Fruit fly (Drosophila melanogaster) whole organism, embryonic: Measurements from ENCODE around the gene CG7810.

Source experiments
- Ada2b ChIP-seq: fragments of 200-800 bp; sonication (Bioruptor generic); IDR thresholded peaks from 2 replicates; pipeline ENCODE4 v1.3.6; 2022; ENCODE audit warnings: missing biosample characterization, missing genetic modification characterization
- Bdp1 ChIP-seq: fragments of 200-800 bp; sonication (Bioruptor generic); optimal IDR thresholded peaks from 3 replicates; lab custom pipeline; 2016; ENCODE audit warnings: missing biosample characterization, missing genetic modification characterization
- Bteb2 ChIP-seq: fragments of 200-800 bp; sonication (Bioruptor generic); optimal IDR thresholded peaks from 2 replicates; lab custom pipeline; 2016; ENCODE audit warnings: missing biosample characterization, missing genetic modification characterization
- CG10267 ChIP-seq: fragments of 200-800 bp; sonication (Bioruptor generic); optimal IDR thresholded peaks from 2 replicates; lab custom pipeline; 2018; ENCODE audit warnings: missing biosample characterization, mild to moderate bottlenecking, missing genetic modification characterization, moderate library complexity
- CG11247 ChIP-seq: fragments of 200-800 bp; sonication (Bioruptor generic); IDR thresholded peaks from 2 replicates; pipeline ENCODE4 v1.3.6; 2022; ENCODE audit warnings: missing biosample characterization, missing genetic modification characterization
- CG11695 ChIP-seq: fragments of 200-800 bp; sonication (Bioruptor generic); IDR thresholded peaks from 3 replicates; pipeline ENCODE4 v1.3.6; 2022; ENCODE audit warnings: missing biosample characterization, missing genetic modification characterization
- CG13296 ChIP-seq: fragments of 200-800 bp; sonication (Bioruptor generic); optimal IDR thresholded peaks from 3 replicates; lab custom pipeline; 2018; ENCODE audit warnings: missing biosample characterization, mild to moderate bottlenecking, missing genetic modification characterization
- CG13424 ChIP-seq: fragments of 200-800 bp; sonication (Bioruptor generic); optimal IDR thresholded peaks from 2 replicates; lab custom pipeline; 2019; ENCODE audit warnings: missing biosample characterization, mild to moderate bottlenecking, missing genetic modification characterization, moderate library complexity
- CG15269 ChIP-seq: fragments of 200-800 bp; sonication (Bioruptor generic); optimal IDR thresholded peaks from 2 replicates; lab custom pipeline; 2018; ENCODE audit warnings: missing biosample characterization, mild to moderate bottlenecking, missing genetic modification characterization, moderate library complexity
- CG16779 ChIP-seq: fragments of 200-800 bp; sonication (Bioruptor generic); IDR thresholded peaks from 2 replicates; pipeline ENCODE4 v1.3.6; 2022; ENCODE audit warnings: missing biosample characterization, missing genetic modification characterization
- CG18262 ChIP-seq: fragments of 200-800 bp; optimal IDR thresholded peaks from 3 replicates; lab custom pipeline; 2019; ENCODE audit warnings: missing biosample characterization, mild to moderate bottlenecking, missing genetic modification characterization, moderate library complexity
- CG18764 ChIP-seq: fragments of 200-800 bp; sonication (Bioruptor generic); optimal IDR thresholded peaks from 3 replicates; lab custom pipeline; 2016; ENCODE audit warnings: missing biosample characterization, missing genetic modification characterization
- CG2712 ChIP-seq: fragments of 200-800 bp; optimal IDR thresholded peaks from 3 replicates; lab custom pipeline; 2019; ENCODE audit warnings: missing biosample characterization, mild to moderate bottlenecking, missing genetic modification characterization, moderate library complexity
- CG31224 ChIP-seq: fragments of 200-800 bp; sonication (Bioruptor generic); IDR thresholded peaks from 2 replicates; pipeline ENCODE4 v1.3.6; 2022; ENCODE audit warnings: missing biosample characterization, missing genetic modification characterization
- CG32532 ChIP-seq: fragments of 200-800 bp; sonication (Bioruptor generic); IDR thresholded peaks from 2 replicates; pipeline ENCODE4 v1.3.6; 2022; ENCODE audit warnings: missing biosample characterization, missing genetic modification characterization
- CG3281 ChIP-seq: fragments of 200-800 bp; sonication (Bioruptor generic); optimal IDR thresholded peaks from 3 replicates; lab custom pipeline; 2017; ENCODE audit warnings: missing biosample characterization, mild to moderate bottlenecking, missing genetic modification characterization
- CG3407 ChIP-seq: fragments of 200-800 bp; sonication (Bioruptor generic); optimal IDR thresholded peaks from 2 replicates; lab custom pipeline; 2018; ENCODE audit warnings: missing biosample characterization, mild to moderate bottlenecking, missing genetic modification characterization
- CG34422 ChIP-seq: fragments of 200-800 bp; sonication (Bioruptor generic); IDR thresholded peaks from 3 replicates; pipeline ENCODE4 v1.3.6; 2022; ENCODE audit warnings: missing biosample characterization, missing genetic modification characterization
- CG3726 ChIP-seq: fragments of 200-800 bp; sonication (Bioruptor generic); IDR thresholded peaks from 3 replicates; pipeline ENCODE4, ENCODE4 v1.3.6; 2022; ENCODE audit warnings: missing biosample characterization, missing genetic modification characterization
- CG3838 ChIP-seq: fragments of 200-800 bp; sonication (Bioruptor generic); optimal IDR thresholded peaks from 3 replicates; lab custom pipeline; 2016; ENCODE audit warnings: missing biosample characterization, missing genetic modification characterization
- CG4282 ChIP-seq: fragments of 200-800 bp; sonication (Bioruptor generic); optimal IDR thresholded peaks from 2 replicates; lab custom pipeline; 2016; ENCODE audit warnings: missing biosample characterization, missing genetic modification characterization
- CG6683 ChIP-seq: fragments of 200-800 bp; sonication (Bioruptor generic); optimal IDR thresholded peaks from 2 replicates; lab custom pipeline; 2017; ENCODE audit warnings: missing biosample characterization, mild to moderate bottlenecking, missing genetic modification characterization, missing genetic modification reagents
- CG6689 ChIP-seq: fragments of 200-800 bp; sonication (Bioruptor generic); IDR thresholded peaks from 2 replicates; pipeline ENCODE4 v1.3.6; 2022; ENCODE audit warnings: missing biosample characterization, missing genetic modification characterization
- CG8089 ChIP-seq: fragments of 200-800 bp; sonication (Bioruptor generic); optimal IDR thresholded peaks from 3 replicates; lab custom pipeline; 2016; ENCODE audit warnings: missing biosample characterization, missing genetic modification characterization
- CG8924 ChIP-seq: fragments of 200-800 bp; optimal IDR thresholded peaks from 3 replicates; lab custom pipeline; 2019; ENCODE audit warnings: missing biosample characterization, mild to moderate bottlenecking, missing genetic modification characterization, moderate library complexity
- CG8944 ChIP-seq: fragments of 200-800 bp; sonication (Bioruptor generic); optimal IDR thresholded peaks from 3 replicates; lab custom pipeline; 2016; ENCODE audit warnings: missing biosample characterization, missing genetic modification characterization
- CG9797 ChIP-seq: fragments of 200-800 bp; sonication (Bioruptor generic); optimal IDR thresholded peaks from 3 replicates; lab custom pipeline; 2018; ENCODE audit warnings: missing biosample characterization, mild to moderate bottlenecking, missing genetic modification characterization
- Camta ChIP-seq: fragments of 200-800 bp; sonication (Bioruptor generic); optimal IDR thresholded peaks from 2 replicates; lab custom pipeline; 2016; ENCODE audit warnings: missing biosample characterization, missing genetic modification characterization
- Dad ChIP-seq: fragments of 200-800 bp; sonication (Bioruptor generic); optimal IDR thresholded peaks from 3 replicates; lab custom pipeline; 2016; ENCODE audit warnings: missing biosample characterization, missing genetic modification characterization
- Ets65A ChIP-seq: fragments of 200-800 bp; sonication (Bioruptor generic); peaks from one replicate; lab custom pipeline; 2016; ENCODE audit warnings: missing biosample characterization, missing genetic modification characterization
- Ets97D ChIP-seq: fragments of 200-800 bp; sonication (Bioruptor generic); optimal IDR thresholded peaks from 3 replicates; lab custom pipeline; 2016; ENCODE audit warnings: missing biosample characterization, missing genetic modification characterization
- H2.0 ChIP-seq: fragments of 200-800 bp; sonication (Bioruptor generic); IDR thresholded peaks from 2 replicates; pipeline ENCODE4 v1.3.6; 2022; ENCODE audit warnings: missing biosample characterization, missing genetic modification characterization
- Hmr ChIP-seq: fragments of 200-800 bp; sonication (Bioruptor generic); optimal IDR thresholded peaks from 3 replicates; lab custom pipeline; 2017; ENCODE audit warnings: mild to moderate bottlenecking, missing biosample characterization, missing genetic modification reagents, missing genetic modification characterization
- Mad ChIP-seq: fragments of 200-800 bp; sonication (Bioruptor generic); optimal IDR thresholded peaks from 2 replicates; lab custom pipeline; 2016; ENCODE audit warnings: missing biosample characterization, missing genetic modification characterization
- Nf-YB ChIP-seq: fragments of 200-800 bp; sonication (Bioruptor generic); optimal IDR thresholded peaks from 3 replicates; lab custom pipeline; 2019; ENCODE audit warnings: missing biosample characterization, mild to moderate bottlenecking, missing genetic modification characterization, moderate library complexity
- Trl ChIP-seq, 3 experiments: fragments of >200 bp in 2 of 3; fragments of 200-800 bp in 1 of 3; sonication (Bioruptor generic) in 1 of 3; optimal IDR thresholded peaks; 2 replicates in 1 of 3; 3 replicates in 2 of 3; lab custom pipeline; 2016 to 2017; ENCODE audit warnings: missing biosample characterization in 1 of 3, missing genetic modification characterization in 1 of 3
- abd-A ChIP-seq: fragments of 200-800 bp; sonication (Bioruptor generic); optimal IDR thresholded peaks from 3 replicates; lab custom pipeline; 2019; ENCODE audit warnings: missing biosample characterization, mild to moderate bottlenecking, missing genetic modification characterization, moderate library complexity
- bcd ChIP-seq: fragments of 200-800 bp; sonication (Bioruptor generic); optimal IDR thresholded peaks from 2 replicates; lab custom pipeline; 2017; ENCODE audit warnings: missing biosample characterization, mild to moderate bottlenecking, missing genetic modification characterization
- cas ChIP-seq: fragments of 200-800 bp; sonication (Bioruptor generic); IDR thresholded peaks from 2 replicates; pipeline ENCODE4 v1.3.6; 2022; ENCODE audit warnings: missing biosample characterization, missing genetic modification characterization
- eve ChIP-seq, 2 experiments: fragments of >200 bp; optimal IDR thresholded peaks; 2 replicates each; lab custom pipeline; 2017; ENCODE audit warnings: missing biosample characterization in 2 of 2, missing genetic modification characterization in 2 of 2
- fru ChIP-seq: fragments of >200 bp; optimal IDR thresholded peaks from 2 replicates; lab custom pipeline; 2017
- kah ChIP-seq: fragments of 200-800 bp; sonication (Bioruptor generic); optimal IDR thresholded peaks from 2 replicates; lab custom pipeline; 2018; ENCODE audit warnings: missing biosample characterization, mild to moderate bottlenecking, missing genetic modification characterization
- phol ChIP-seq: fragments of 200-800 bp; sonication (Bioruptor generic); optimal IDR thresholded peaks from 3 replicates; lab custom pipeline; 2018; ENCODE audit warnings: missing biosample characterization, mild to moderate bottlenecking, missing genetic modification characterization, moderate library complexity
- sc ChIP-seq, 3 experiments: fragments of >200 bp in 2 of 3; fragments of 200-800 bp in 1 of 3; sonication (Bioruptor generic) in 1 of 3; optimal IDR thresholded peaks; 2 replicates in 2 of 3; 3 replicates in 1 of 3; lab custom pipeline; 2017; ENCODE audit warnings: mild to moderate bottlenecking in 1 of 3, missing biosample characterization in 1 of 3, missing genetic modification characterization in 1 of 3, missing genetic modification reagents in 1 of 3
- sd ChIP-seq: fragments of 200-800 bp; sonication (Bioruptor generic); optimal IDR thresholded peaks from 3 replicates; lab custom pipeline; 2018; ENCODE audit warnings: missing biosample characterization, mild to moderate bottlenecking, missing genetic modification characterization, moderate library complexity
- sr ChIP-seq: fragments of 200-800 bp; sonication (Bioruptor generic); IDR thresholded peaks from 3 replicates; pipeline ENCODE4 v1.3.6; 2022; ENCODE audit warnings: missing biosample characterization, missing genetic modification characterization
- stc ChIP-seq: fragments of 200-800 bp; sonication (Bioruptor generic); IDR thresholded peaks from 2 replicates; pipeline ENCODE4 v1.3.6; 2022; ENCODE audit warnings: missing biosample characterization, missing genetic modification characterization
- sug ChIP-seq: fragments of 200-800 bp; optimal IDR thresholded peaks from 2 replicates; lab custom pipeline; 2019; ENCODE audit warnings: missing biosample characterization, mild to moderate bottlenecking, missing genetic modification characterization, moderate library complexity
- trem ChIP-seq: fragments of 200-800 bp; optimal IDR thresholded peaks from 3 replicates; lab custom pipeline; 2019; ENCODE audit warnings: missing biosample characterization, mild to moderate bottlenecking, missing genetic modification characterization, moderate library complexity
- wek ChIP-seq: fragments of 200-800 bp; sonication (Bioruptor generic); optimal IDR thresholded peaks from 3 replicates; lab custom pipeline; 2018; ENCODE audit warnings: missing biosample characterization, mild to moderate bottlenecking, missing genetic modification characterization, moderate library complexity

Gene CG7810

dm6 chr2L:8307817-8308551 lies 3.0 kb downstream of the CG7810 start, which contains the start of the genes Ostgamma and Mettl14 (continued):
- no peak for TF ChIP-seq CG11695 (GFP tag; lab: Robert Waterston, UW)
- no peak for TF ChIP-seq Ets65A (GFP tag; lab: Kevin White, UChicago)
- TF ChIP-seq Nf-YB (GFP tag; lab: Kevin White, UChicago): no peak
- peak; percentile 84 for TF ChIP-seq CG2712
- TF ChIP-seq CG8944 (GFP tag; lab: Kevin White, UChicago): no peak
- no peak for TF ChIP-seq cas (GFP tag; lab: Robert Waterston, UW)
- TF ChIP-seq sc (optimal IDR thresholded peaks at IDR 0.05; lab: Kevin White, UChicago): no peak
- TF ChIP-seq sc (GFP tag; optimal IDR thresholded peaks at IDR 0.05; lab: Kevin White, UChicago): no peak
- no peak for TF ChIP-seq CG3407
- no peak for TF ChIP-seq CG9797
- no peak for TF ChIP-seq CG13296 (GFP tag; lab: Kevin White, UChicago)
- peak; percentile 43 for TF ChIP-seq CG8924 (tag; lab: Kevin White, UChicago)
- peak; percentile 74; the same call in 2 of the 3 replicates for TF ChIP-seq CG34422
- TF ChIP-seq CG16779: no peak
- no peak for TF ChIP-seq Trl (optimal IDR thresholded peaks at IDR 0.05; lab: Kevin White, UChicago)
- no peak for TF ChIP-seq Trl (GFP tag; optimal IDR thresholded peaks at IDR 0.05; lab: Kevin White, UChicago)
- no peak for TF ChIP-seq kah (GFP tag; lab: Kevin White, UChicago)
- peak; percentile 31 for TF ChIP-seq CG18262
- TF ChIP-seq Mad: no peak
- no peak for TF ChIP-seq Bdp1 (GFP tag; lab: Kevin White, UChicago)
- TF ChIP-seq trem (tag; lab: Kevin White, UChicago): peak; percentile 36
- TF ChIP-seq CG6689: no peak
- no peak for TF ChIP-seq bcd (GFP tag; lab: Kevin White, UChicago)
- TF ChIP-seq CG4282 (GFP tag; lab: Kevin White, UChicago): no peak
- no peak for TF ChIP-seq CG32532 (GFP tag; lab: Robert Waterston, UW)
- TF ChIP-seq stc (GFP tag; lab: Robert Waterston, UW): no peak
- TF ChIP-seq CG11247: no peak
- TF ChIP-seq phol: peak; percentile 19
- peak; percentile 38 for TF ChIP-seq CG10267 (tag; lab: Kevin White, UChicago)
- TF ChIP-seq CG3281 (GFP tag; lab: Kevin White, UChicago): no peak
- no peak for TF ChIP-seq Bteb2 (GFP tag; lab: Kevin White, UChicago)
- TF ChIP-seq fru (lab: Kevin White, UChicago): no peak
- TF ChIP-seq sr (GFP tag; lab: Robert Waterston, UW): no peak
- TF ChIP-seq abd-A (tag; lab: Kevin White, UChicago): no peak
- TF ChIP-seq CG8089 (GFP tag; lab: Kevin White, UChicago): no peak
- peak; percentile 40 for TF ChIP-seq Ets97D
- TF ChIP-seq CG31224 (GFP tag; lab: Robert Waterston, UW): no peak
- TF ChIP-seq sd: peak; percentile 54
- no peak for TF ChIP-seq CG3838 (GFP tag; lab: Kevin White, UChicago)
- TF ChIP-seq Ada2b (GFP tag; lab: Robert Waterston, UW): no peak
- TF ChIP-seq Dad (GFP tag; lab: Kevin White, UChicago): no peak
- peak; percentile 37 for TF ChIP-seq sug
- no peak for TF ChIP-seq CG15269 (tag; lab: Kevin White, UChicago)
- TF ChIP-seq CG6683: no peak
- no peak for TF ChIP-seq H2.0
- no peak for TF ChIP-seq Hmr (GFP tag; lab: Kevin White, UChicago)
- TF ChIP-seq CG13424 (tag; lab: Kevin White, UChicago): peak; percentile 16
- no peak for TF ChIP-seq CG18764 (GFP tag; lab: Kevin White, UChicago)
- TF ChIP-seq CG3726 (GFP tag; lab: Robert Waterston, UW): no peak
- no peak for TF ChIP-seq wek
- TF ChIP-seq eve (GFP tag; optimal IDR thresholded peaks at IDR 0.05; lab: Kevin White, UChicago): no peak
- TF ChIP-seq Camta (GFP tag; lab: Kevin White, UChicago): no peak
